Fruit fly (Drosophila melanogaster): ENCODE results near the gene CG11902.

DNA sequence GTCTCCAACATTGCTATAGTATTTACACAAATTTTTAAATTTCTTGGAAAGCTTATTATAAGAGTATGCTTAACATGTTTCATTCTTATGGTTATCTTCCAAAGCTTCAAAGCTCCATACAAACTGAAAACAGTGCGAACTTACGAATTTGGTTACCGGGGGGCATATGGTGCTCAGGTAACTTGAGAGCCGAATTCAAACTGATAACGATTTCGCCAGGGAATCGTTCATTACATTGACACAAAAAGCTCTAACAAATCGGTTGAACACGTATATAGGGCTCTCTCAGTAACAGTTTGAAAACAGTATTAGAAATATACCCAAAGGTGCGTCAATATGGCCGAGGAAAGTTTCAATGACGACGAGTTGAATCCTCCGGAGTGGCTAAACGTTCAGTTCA is 34.5 kb upstream of the CG11902 start, which contains the start of gene CG13659:
- TF ChIP-seq Hr4 (GFP tag; optimal IDR thresholded peaks at IDR 0.05) (no peak), Blimp-1 (GFP tag; optimal IDR thresholded peaks at IDR 0.05) (no peak), CG10669 (GFP tag; optimal IDR thresholded peaks at IDR 0.05) (no peak)
